Worm (Caenorhabditis elegans) whole organism, L4 larva: ENCODE measurements around the gene ceh-34.

Experiments
- F44E2.7 ChIP-seq: fragments of 200-800 bp; sonication (Bioruptor generic); IDR thresholded peaks from 2 replicates; pipeline ENCODE4 v2.1.2; 2022; ENCODE audit warnings: missing genetic modification characterization, missing compliant biosample characterization
- F49E8.2 ChIP-seq: sonication (generic microtip); optimal IDR thresholded peaks from 2 replicates; lab custom pipeline; 2016; ENCODE audit warnings: missing compliant biosample characterization, mild to moderate bottlenecking, missing genetic modification characterization, borderline replicate concordance
- T26A8.4 ChIP-seq: fragments of 200-800 bp; sonication (Bioruptor generic); IDR thresholded peaks from 2 replicates; pipeline ENCODE4 v1.3.6; 2022; ENCODE audit warnings: missing genetic modification characterization, missing compliant biosample characterization
- Y48G9A.11 ChIP-seq: fragments of 200-800 bp; sonication (Bioruptor generic); IDR thresholded peaks from 2 replicates; pipeline ENCODE4 v1.3.6; 2022; ENCODE audit warnings: missing genetic modification reagents, missing genetic modification characterization, missing compliant biosample characterization
- Y75B8A.6 ChIP-seq: fragments of 200-800 bp; sonication (Bioruptor generic); IDR thresholded peaks from 2 replicates; pipeline ENCODE4 v1.3.6; 2022; ENCODE audit warnings: missing genetic modification reagents, missing genetic modification characterization, missing compliant biosample characterization
- aha-1 ChIP-seq: fragments of 150-350 bp; peaks from one replicate; lab custom pipeline; 2014; ENCODE audit warnings: missing biosample characterization, missing genetic modification characterization
- ama-1 ChIP-seq: fragments of 150-350 bp; optimal IDR thresholded peaks from 2 replicates; lab custom pipeline; 2014; ENCODE audit warnings: inconsistent platforms, mixed read lengths
- arid-1 ChIP-seq: fragments of 200-800 bp; sonication (Bioruptor generic); conservative IDR thresholded peaks from 2 replicates; pipeline ENCODE4 v1.3.6; 2022; ENCODE audit warnings: missing genetic modification reagents, missing genetic modification characterization, missing compliant biosample characterization
- ceh-32 ChIP-seq: sonication (generic microtip); optimal IDR thresholded peaks from 2 replicates; lab custom pipeline; 2016; ENCODE audit warnings: mild to moderate bottlenecking, missing genetic modification characterization, missing compliant biosample characterization; ENCODE audit not compliant: poor library complexity
- ces-1 ChIP-seq: fragments of 150-350 bp; sonication (generic microtip); optimal IDR thresholded peaks from 4 replicates; lab custom pipeline; 2014; ENCODE audit warnings: missing biosample characterization, missing genetic modification reagents, missing genetic modification characterization
- cey-2 ChIP-seq: sonication (generic microtip); optimal IDR thresholded peaks from 3 replicates; lab custom pipeline; 2017; ENCODE audit warnings: missing genetic modification characterization, mild to moderate bottlenecking, missing compliant biosample characterization, antibody characterized with exemption, borderline replicate concordance; ENCODE audit not compliant: insufficient read depth
- ctbp-1 ChIP-seq: fragments of 200-800 bp; sonication (Bioruptor generic); IDR thresholded peaks from 2 replicates; pipeline ENCODE4 v1.3.6; 2022; ENCODE audit warnings: missing genetic modification reagents, missing genetic modification characterization, missing compliant biosample characterization
- daf-12 ChIP-seq: fragments of 150-350 bp; optimal IDR thresholded peaks from 2 replicates; lab custom pipeline; 2014; ENCODE audit warnings: missing biosample characterization, missing genetic modification reagents, missing genetic modification characterization
- daf-16 ChIP-seq, 3 experiments: sonication (generic microtip); optimal IDR thresholded peaks; 2 replicates each; lab custom pipeline; 2016 to 2017; ENCODE audit warnings: missing genetic modification characterization in 3 of 3, missing genetic modification reagents in 3 of 3, mild to moderate bottlenecking in 2 of 3, missing compliant biosample characterization in 2 of 3, missing biosample characterization in 1 of 3, moderate library complexity in 1 of 3
- dmd-6 ChIP-seq: fragments of 200-800 bp; sonication (Bioruptor generic); IDR thresholded peaks from 2 replicates; pipeline ENCODE4 v1.3.6; 2022; ENCODE audit warnings: missing genetic modification reagents, missing genetic modification characterization, missing compliant biosample characterization
- dmd-8 ChIP-seq: fragments of 200-800 bp; sonication (Bioruptor generic); IDR thresholded peaks from 2 replicates; pipeline ENCODE4 v1.3.6; 2022; ENCODE audit warnings: missing genetic modification characterization, missing compliant biosample characterization
- dmd-9 ChIP-seq: fragments of 200-800 bp; sonication (Bioruptor generic); IDR thresholded peaks from 2 replicates; pipeline ENCODE4 v1.3.6; 2022; ENCODE audit warnings: missing genetic modification reagents, missing genetic modification characterization, missing compliant biosample characterization
- dpl-1 ChIP-seq: fragments of 150-350 bp; optimal IDR thresholded peaks from 2 replicates; lab custom pipeline; 2014; ENCODE audit warnings: missing biosample characterization, missing genetic modification reagents, missing genetic modification characterization
- gei-8 ChIP-seq: fragments of 200-800 bp; sonication (Bioruptor generic); optimal IDR thresholded peaks from 2 replicates; lab custom pipeline; 2018; ENCODE audit warnings: mild to moderate bottlenecking, missing genetic modification characterization, missing compliant biosample characterization
- hlh-11 ChIP-seq: fragments of 200-800 bp; sonication (Bioruptor generic); optimal IDR thresholded peaks from 2 replicates; lab custom pipeline; 2018; ENCODE audit warnings: mild to moderate bottlenecking, missing genetic modification characterization, missing compliant biosample characterization
- jun-1 ChIP-seq: fragments of 150-350 bp; optimal IDR thresholded peaks from 2 replicates; lab custom pipeline; 2014; ENCODE audit warnings: missing biosample characterization, missing genetic modification reagents, missing genetic modification characterization
- lin-15B ChIP-seq: fragments of 150-350 bp; sonication (generic microtip); optimal IDR thresholded peaks from 3 replicates; lab custom pipeline; 2014; ENCODE audit warnings: missing biosample characterization, missing genetic modification characterization
- lin-39 ChIP-seq: fragments of 150-350 bp; optimal IDR thresholded peaks from 2 replicates; lab custom pipeline; 2014; ENCODE audit warnings: missing biosample characterization, missing genetic modification reagents, missing genetic modification characterization
- lir-3 ChIP-seq: sonication (generic microtip); optimal IDR thresholded peaks from 2 replicates; lab custom pipeline; 2016; ENCODE audit warnings: mild to moderate bottlenecking, missing genetic modification characterization, missing compliant biosample characterization
- lsy-2 ChIP-seq, 2 experiments: fragments of 150-350 bp in 1 of 2; sonication (generic microtip) in 1 of 2; optimal IDR thresholded peaks; 2 replicates each; lab custom pipeline; 2014 to 2017; ENCODE audit warnings: missing biosample characterization in 2 of 2, missing genetic modification characterization in 2 of 2
- madf-5 ChIP-seq, 2 experiments: fragments of 200-800 bp; sonication (Bioruptor generic); IDR thresholded peaks; 2 replicates each; pipeline ENCODE4 v1.3.6; 2022; ENCODE audit warnings: missing compliant biosample characterization in 2 of 2, missing genetic modification characterization in 2 of 2
- mdt-29 ChIP-seq: fragments of 200-800 bp; sonication (Bioruptor generic); IDR thresholded peaks from 2 replicates; pipeline ENCODE4 v1.3.6; 2022; ENCODE audit warnings: missing genetic modification reagents, missing genetic modification characterization, missing compliant biosample characterization
- mes-2 ChIP-seq: sonication (generic microtip); optimal IDR thresholded peaks from 2 replicates; lab custom pipeline; 2016; ENCODE audit warnings: missing genotype, mild to moderate bottlenecking, missing genetic modification characterization, missing compliant biosample characterization; ENCODE audit not compliant: poor library complexity, severe bottlenecking
- mxl-3 ChIP-seq: fragments of 200-800 bp; sonication (Bioruptor generic); optimal IDR thresholded peaks from 2 replicates; lab custom pipeline; 2018; ENCODE audit warnings: mild to moderate bottlenecking, missing genetic modification characterization, missing compliant biosample characterization
- nhr-102 ChIP-seq: sonication (generic microtip); optimal IDR thresholded peaks from 2 replicates; lab custom pipeline; 2016; ENCODE audit warnings: mild to moderate bottlenecking, missing genetic modification characterization, moderate library complexity, missing compliant biosample characterization
- nhr-111 ChIP-seq: fragments of 200-800 bp; sonication (Bioruptor generic); optimal IDR thresholded peaks from 2 replicates; lab custom pipeline; 2018; ENCODE audit warnings: mild to moderate bottlenecking, missing genetic modification characterization, missing compliant biosample characterization
- nhr-25 ChIP-seq: sonication (generic microtip); optimal IDR thresholded peaks from 2 replicates; lab custom pipeline; 2017; ENCODE audit warnings: missing genetic modification characterization, mild to moderate bottlenecking, missing compliant biosample characterization, antibody characterized with exemption, moderate library complexity, borderline replicate concordance; ENCODE audit not compliant: insufficient read depth
- nhr-76 ChIP-seq: fragments of 150-350 bp; optimal IDR thresholded peaks from 2 replicates; lab custom pipeline; 2014; ENCODE audit warnings: missing biosample characterization, missing genetic modification characterization
- pqm-1 ChIP-seq: sonication (generic microtip); optimal IDR thresholded peaks from 2 replicates; lab custom pipeline; 2017; ENCODE audit warnings: missing biosample characterization, missing genetic modification characterization
- skn-1 ChIP-seq: fragments of 150-350 bp; optimal IDR thresholded peaks from 2 replicates; lab custom pipeline; 2014; ENCODE audit warnings: missing biosample characterization, missing genetic modification characterization
- unc-130 ChIP-seq: sonication (generic microtip); optimal IDR thresholded peaks from 2 replicates; lab custom pipeline; 2016; ENCODE audit warnings: missing genetic modification reagents, missing genetic modification characterization, missing compliant biosample characterization
- unc-39 ChIP-seq: sonication (generic microtip); optimal IDR thresholded peaks from 2 replicates; lab custom pipeline; 2017; ENCODE audit warnings: missing biosample characterization, missing genetic modification characterization
- zag-1 ChIP-seq: fragments of 150-350 bp; optimal IDR thresholded peaks from 2 replicates; lab custom pipeline; 2014; ENCODE audit warnings: missing biosample characterization, missing genetic modification characterization
- zfp-3 ChIP-seq: fragments of 200-800 bp; sonication (Bioruptor generic); conservative IDR thresholded peaks from 2 replicates; pipeline ENCODE4 v1.3.6; 2022; ENCODE audit warnings: missing genetic modification reagents, missing genetic modification characterization, missing compliant biosample characterization

The ceh-34 gene

DNA sequence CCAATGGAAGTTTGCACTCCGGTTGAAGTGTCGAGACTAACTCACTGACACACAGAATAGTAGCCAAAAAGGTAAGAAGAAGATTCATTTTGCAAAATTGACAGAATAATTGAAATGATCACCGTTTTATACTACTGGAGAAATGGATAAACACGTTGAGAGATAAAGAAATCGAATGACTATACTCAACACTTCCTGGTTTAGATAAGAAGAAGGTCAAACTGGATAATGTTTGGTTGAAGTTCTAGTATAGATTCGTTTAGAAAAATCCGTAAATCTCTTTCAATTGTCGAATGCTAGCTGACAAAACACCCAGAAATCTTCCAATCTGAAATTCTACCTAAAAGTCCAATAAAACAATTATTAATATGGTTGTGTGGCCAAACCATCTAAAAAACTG lies 32.1 kb downstream of the ceh-34 start, which contains the start of gene Y49G5A.1:
TSS of gene Y49G5A.1 (minus strand) at position 101 of the 400 bp plus-strand sequence.
- TF ChIP-seq lin-39 (tag; lab: Kevin White, UChicago) (no peak), ctbp-1 (GFP tag; lab: Robert Waterston, UW) (no peak), zfp-3 (GFP tag; lab: Robert Waterston, UW) (no peak), pqm-1 (tag; lab: Kevin White, UChicago) (no peak), Y48G9A.11 (GFP tag; lab: Robert Waterston, UW) (no peak), cey-2 (tag; lab: Kevin White, UChicago) (no peak), hlh-11 (tag; lab: Kevin White, UChicago) (no peak)
- TF ChIP-seq, all 104 proteins: peak for 0

DNA sequence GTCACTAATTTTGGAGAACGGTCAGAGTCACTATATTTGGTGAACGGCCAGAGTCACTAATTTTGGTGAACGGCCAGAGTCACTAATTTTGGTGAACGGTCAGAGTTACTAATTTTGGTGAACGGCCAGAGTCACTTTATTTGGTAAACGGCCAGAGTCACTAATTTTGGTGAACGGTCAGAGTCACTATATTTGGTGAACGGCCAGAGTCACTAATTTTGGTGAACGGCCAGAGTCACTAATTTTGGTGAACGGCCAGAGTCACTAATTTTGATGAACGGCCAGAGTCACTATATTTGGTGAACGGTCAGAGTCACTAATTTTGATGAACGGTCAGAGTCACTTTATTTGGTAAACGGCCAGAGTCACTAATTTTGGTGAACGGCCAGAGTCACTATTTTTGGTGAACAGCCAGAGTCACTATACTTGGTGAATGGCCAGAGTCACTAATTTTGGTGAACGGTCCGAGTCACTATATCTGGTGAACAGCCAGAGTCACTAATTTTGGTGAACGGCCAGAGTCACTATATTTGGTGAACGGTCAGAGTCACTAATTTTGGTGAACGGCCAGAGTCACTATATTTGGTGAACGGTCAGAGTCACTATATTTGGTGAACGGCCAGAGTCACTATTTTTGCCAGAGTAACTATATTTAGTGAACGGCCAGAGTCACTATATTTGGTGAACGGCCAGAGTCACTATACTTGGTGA lies 35.0 kb downstream of the ceh-34 start:
- TF ChIP-seq mxl-3 (GFP tag; lab: Kevin White, UChicago) (peak; percentile 17), hlh-11 (tag; lab: Kevin White, UChicago) (peak; percentile 10), lir-3 (tag; lab: Kevin White, UChicago) (peak; percentile 4), gei-8 (GFP tag; lab: Kevin White, UChicago) (peak; percentile 13)

ce11 chrV:5278001-5278400 lies 41.4 kb downstream of the ceh-34 start, which contains the start of gene B0238.9:
B0238.9 (minus strand) TSS chrV:5278101.
- no peak for TF ChIP-seq daf-12 (tag; lab: Kevin White, UChicago)
- TF ChIP-seq nhr-111 = no peak
- TF ChIP-seq dmd-9 (GFP tag; lab: Robert Waterston, UW) = no peak
- no peak for TF ChIP-seq zag-1

DNA sequence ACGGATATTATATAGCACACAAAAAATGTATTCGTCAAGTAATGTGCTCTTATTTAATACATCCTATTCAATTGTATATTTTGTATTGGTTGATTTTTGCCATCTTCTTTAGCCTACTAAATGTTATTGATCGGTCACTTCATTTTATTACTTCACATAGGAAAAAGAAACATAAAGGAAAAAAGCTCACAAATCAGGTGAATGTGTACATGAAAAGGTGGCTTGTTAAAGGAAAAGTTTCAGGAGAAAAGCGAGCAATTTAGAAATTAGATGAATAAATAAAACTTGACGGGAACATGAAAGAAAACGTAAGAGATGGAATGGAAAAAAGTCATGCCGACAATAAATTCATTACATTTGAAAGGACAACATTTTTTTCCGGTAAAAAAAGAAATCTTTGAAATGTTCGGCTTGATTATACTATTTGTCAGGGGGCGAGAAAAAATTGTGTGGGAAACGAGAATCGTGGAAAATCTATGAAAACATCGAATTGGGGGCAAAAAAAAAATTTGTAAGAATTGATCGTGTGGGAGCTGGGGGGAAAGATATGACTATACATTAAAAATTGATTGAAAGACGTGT lies 43.9 kb downstream of the ceh-34 start:
- TF ChIP-seq F49E8.2 (tag; lab: Kevin White, UChicago) (peak; percentile 6), jun-1 (no peak), zfp-3 (GFP tag; lab: Robert Waterston, UW) (peak; percentile 69; the same call in 1 of the 2 replicates), zag-1 (no peak), ceh-32 (tag; lab: Kevin White, UChicago) (no peak), skn-1 (no peak), F44E2.7 (GFP tag; lab: Robert Waterston, UW) (no peak), unc-130 (GFP tag; lab: Kevin White, UChicago) (no peak), ama-1 (lab: Kevin White, UChicago) (peak; percentile 47), lin-15B (no peak), mdt-29 (no peak), nhr-111 (peak; percentile 12), unc-39 (no peak), daf-16 (GFP tag; optimal IDR thresholded peaks at IDR 0.05; lab: Kevin White, UChicago) (peak in 1 of 2 experiments; percentile 82), daf-16 (tag; optimal IDR thresholded peaks at IDR 0.05; lab: Kevin White, UChicago) (peak; percentile 31), arid-1 (no peak), madf-5 (GFP tag; IDR thresholded peaks at IDR 0.05; lab: Robert Waterston, UW) (no peak), aha-1 (tag; lab: Kevin White, UChicago) (peak; percentile 90), T26A8.4 (GFP tag; lab: Robert Waterston, UW) (peak; percentile 66), mes-2 (tag; lab: Kevin White, UChicago) (peak; percentile 14), ces-1 (GFP tag; lab: Kevin White, UChicago) (no peak), lsy-2 (tag; optimal IDR thresholded peaks at IDR 0.05; lab: Kevin White, UChicago) (peak in 1 of 2 experiments; percentile 2), dmd-6 (GFP tag; lab: Robert Waterston, UW) (no peak), nhr-25 (tag; lab: Kevin White, UChicago) (no peak), dpl-1 (GFP tag; lab: Kevin White, UChicago) (peak; percentile 0), nhr-76 (tag; lab: Kevin White, UChicago) (no peak), dmd-8 (GFP tag; lab: Robert Waterston, UW) (0 out of 2 replicates have a peak, but pooled peaks have one; percentile 22), Y75B8A.6 (0 out of 2 replicates have a peak, but pooled peaks have one; percentile 5), nhr-102 (tag; lab: Kevin White, UChicago) (peak; percentile 53)
